Fruit fly (Drosophila melanogaster): ENCODE data around the gene RFeSP.

DNA sequence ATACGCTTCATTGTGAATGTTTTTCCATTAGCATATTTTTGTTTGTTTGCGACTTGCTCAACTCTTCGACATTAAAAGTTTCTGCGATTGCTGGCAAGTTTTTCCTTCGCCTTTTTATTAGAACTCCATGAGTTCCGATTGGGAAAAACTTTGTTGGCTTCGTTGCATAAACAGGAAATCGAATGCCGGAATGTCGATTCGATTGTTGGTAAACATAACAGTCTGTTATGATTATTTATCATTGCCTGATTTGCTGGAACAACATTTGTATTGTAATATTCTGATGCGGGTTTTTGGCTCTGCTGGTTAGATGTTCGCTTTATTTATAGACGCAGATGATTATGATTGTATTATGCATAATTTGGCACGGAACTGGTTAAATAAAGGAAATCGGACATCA lies 34.2 kb downstream of the RFeSP start:
- TF ChIP-seq lola (GFP tag; optimal IDR thresholded peaks at IDR 0.05): no peak
- no peak for TF ChIP-seq Nf-YC (tag; optimal IDR thresholded peaks at IDR 0.05)
- no peak for TF ChIP-seq gt (GFP tag; IDR thresholded peaks at IDR 0.05)
- no peak for TF ChIP-seq yki (optimal IDR thresholded peaks at IDR 0.05)
- TF ChIP-seq CG11093 (GFP tag; IDR thresholded peaks at IDR 0.05): no peak
- no peak for TF ChIP-seq CG18619 (GFP tag; optimal IDR thresholded peaks at IDR 0.05)
- TF ChIP-seq Taf1 (GFP tag; IDR thresholded peaks at IDR 0.05): no peak
- no peak for TF ChIP-seq CG12236 (GFP tag; optimal IDR thresholded peaks at IDR 0.05)
- no peak for TF ChIP-seq CG5180 (GFP tag; optimal IDR thresholded peaks at IDR 0.05)
- TF ChIP-seq Dref (GFP tag; IDR thresholded peaks at IDR 0.05): no peak
- TF ChIP-seq CG4282 (GFP tag; optimal IDR thresholded peaks at IDR 0.05): no peak
- no peak for TF ChIP-seq Doc2 (GFP tag; IDR thresholded peaks at IDR 0.05)
- no peak for TF ChIP-seq phol (tag; optimal IDR thresholded peaks at IDR 0.05)

All from whole organism, embryonic.